Worm (Caenorhabditis elegans) whole organism, mixed stage, embryonic: ENCODE results near the gene ZK792.7.

Experiments
- elt-1 ChIP-seq: sonication (generic microtip); optimal IDR thresholded peaks from 2 replicates; lab custom pipeline; 2017; ENCODE audit warnings: missing genetic modification characterization, mild to moderate bottlenecking, missing compliant biosample characterization, antibody characterized with exemption, moderate library complexity, borderline replicate concordance; ENCODE audit not compliant: insufficient read depth
- lin-13 ChIP-seq: fragments of 150-350 bp; optimal IDR thresholded peaks from 2 replicates; lab custom pipeline; 2014; ENCODE audit warnings: missing biosample characterization, missing genetic modification characterization
- mab-5 ChIP-seq: fragments of 150-350 bp; optimal IDR thresholded peaks from 2 replicates; lab custom pipeline; 2014; ENCODE audit warnings: missing biosample characterization, missing genetic modification characterization
- nhr-12 ChIP-seq: fragments of 150-350 bp; optimal IDR thresholded peaks from 2 replicates; lab custom pipeline; 2014; ENCODE audit warnings: missing biosample characterization, missing genetic modification characterization
- nhr-237 ChIP-seq: fragments of 150-350 bp; optimal IDR thresholded peaks from 2 replicates; lab custom pipeline; 2014; ENCODE audit warnings: missing biosample characterization, missing genetic modification characterization
- unc-62 ChIP-seq: fragments of 150-350 bp; optimal IDR thresholded peaks from 2 replicates; lab custom pipeline; 2014; ENCODE audit warnings: missing biosample characterization, missing genetic modification reagents, missing genetic modification characterization
- ztf-11 ChIP-seq: fragments of 150-350 bp; optimal IDR thresholded peaks from 2 replicates; lab custom pipeline; 2014; ENCODE audit warnings: missing biosample characterization, missing genetic modification characterization

- TF ChIP-seq nhr-12 (tag; lab: Kevin White, UChicago), result no peak
- no peak for TF ChIP-seq elt-1 (tag; lab: Kevin White, UChicago)
- no peak for TF ChIP-seq nhr-237 (tag; lab: Kevin White, UChicago)
- no peak for TF ChIP-seq unc-62 (GFP tag; lab: Kevin White, UChicago)
- no peak for TF ChIP-seq ztf-11
- no peak for TF ChIP-seq mab-5 (tag; lab: Kevin White, UChicago)
- no peak for TF ChIP-seq lin-13
These were observed 5.9 kb downstream of the ZK792.7 start for ce11 chrIV:11700100-11700499.
